Worm (Caenorhabditis elegans) whole organism, L4 larva: ENCODE data around the gene F40F9.3.

Source experiments
- F26F4.8 ChIP-seq: fragments of 200-800 bp; sonication (Bioruptor generic); conservative IDR thresholded peaks from 2 replicates; pipeline ENCODE4 v1.3.6; 2022; ENCODE audit warnings: missing genetic modification characterization, missing compliant biosample characterization
- F49E8.2 ChIP-seq: sonication (generic microtip); optimal IDR thresholded peaks from 2 replicates; lab custom pipeline; 2016; ENCODE audit warnings: missing compliant biosample characterization, mild to moderate bottlenecking, missing genetic modification characterization, borderline replicate concordance
- R02D3.7 ChIP-seq: fragments of 150-350 bp; sonication (generic microtip); optimal IDR thresholded peaks from 3 replicates; lab custom pipeline; 2014; ENCODE audit warnings: missing biosample characterization, missing genetic modification characterization
- T26A8.4 ChIP-seq: fragments of 200-800 bp; sonication (Bioruptor generic); IDR thresholded peaks from 2 replicates; pipeline ENCODE4 v1.3.6; 2022; ENCODE audit warnings: missing genetic modification characterization, missing compliant biosample characterization
- Y105C5A.15 ChIP-seq: fragments of 200-800 bp; sonication (Bioruptor generic); IDR thresholded peaks from 2 replicates; pipeline ENCODE4 v1.3.6; 2022; ENCODE audit warnings: missing genetic modification characterization, missing compliant biosample characterization
- ZK546.5 ChIP-seq, 2 experiments: sonication (generic microtip); optimal IDR thresholded peaks; 2 replicates each; lab custom pipeline; 2017; ENCODE audit warnings: missing biosample characterization in 2 of 2, missing genetic modification characterization in 2 of 2
- aly-2 ChIP-seq: sonication (generic microtip); optimal IDR thresholded peaks from 2 replicates; lab custom pipeline; 2018; ENCODE audit warnings: missing biosample characterization, missing genetic modification characterization
- ama-1 ChIP-seq: fragments of 150-350 bp; optimal IDR thresholded peaks from 2 replicates; lab custom pipeline; 2014; ENCODE audit warnings: inconsistent platforms, mixed read lengths
- arid-1 ChIP-seq: fragments of 200-800 bp; sonication (Bioruptor generic); conservative IDR thresholded peaks from 2 replicates; pipeline ENCODE4 v1.3.6; 2022; ENCODE audit warnings: missing genetic modification reagents, missing genetic modification characterization, missing compliant biosample characterization
- attf-4 ChIP-seq: sonication (generic microtip); optimal IDR thresholded peaks from 3 replicates; lab custom pipeline; 2017; ENCODE audit warnings: missing biosample characterization, missing genetic modification characterization
- ceh-20 ChIP-seq: fragments of 200-800 bp; sonication (Bioruptor generic); IDR thresholded peaks from 2 replicates; pipeline ENCODE4 v1.3.6; 2022; ENCODE audit warnings: missing genetic modification reagents, missing genetic modification characterization, missing compliant biosample characterization
- ceh-28 ChIP-seq: fragments of 150-350 bp; optimal IDR thresholded peaks from 2 replicates; lab custom pipeline; 2014; ENCODE audit warnings: missing biosample characterization, missing genetic modification reagents, missing genetic modification characterization
- ceh-82 ChIP-seq: sonication (generic microtip); optimal IDR thresholded peaks from 2 replicates; lab custom pipeline; 2017; ENCODE audit warnings: missing biosample characterization, missing genetic modification characterization
- ctbp-1 ChIP-seq: fragments of 200-800 bp; sonication (Bioruptor generic); IDR thresholded peaks from 2 replicates; pipeline ENCODE4 v1.3.6; 2022; ENCODE audit warnings: missing genetic modification reagents, missing genetic modification characterization, missing compliant biosample characterization
- daf-12 ChIP-seq: fragments of 150-350 bp; optimal IDR thresholded peaks from 2 replicates; lab custom pipeline; 2014; ENCODE audit warnings: missing biosample characterization, missing genetic modification reagents, missing genetic modification characterization
- daf-8 ChIP-seq: fragments of 200-800 bp; sonication (Bioruptor generic); IDR thresholded peaks from 2 replicates; pipeline ENCODE4 v1.3.6; 2022; ENCODE audit warnings: missing genetic modification characterization, missing compliant biosample characterization
- dmd-9 ChIP-seq: fragments of 200-800 bp; sonication (Bioruptor generic); IDR thresholded peaks from 2 replicates; pipeline ENCODE4 v1.3.6; 2022; ENCODE audit warnings: missing genetic modification reagents, missing genetic modification characterization, missing compliant biosample characterization
- egl-27 ChIP-seq: sonication (generic microtip); optimal IDR thresholded peaks from 3 replicates; lab custom pipeline; 2017; ENCODE audit warnings: missing biosample characterization, missing genetic modification reagents, missing genetic modification characterization
- egl-43 ChIP-seq: fragments of 200-800 bp; sonication (Bioruptor generic); IDR thresholded peaks from 2 replicates; pipeline ENCODE4 v1.3.6; 2022; ENCODE audit warnings: missing genetic modification reagents, missing genetic modification characterization, missing compliant biosample characterization
- gei-8 ChIP-seq: fragments of 200-800 bp; sonication (Bioruptor generic); optimal IDR thresholded peaks from 2 replicates; lab custom pipeline; 2018; ENCODE audit warnings: mild to moderate bottlenecking, missing genetic modification characterization, missing compliant biosample characterization
- hlh-30 ChIP-seq: sonication (generic microtip); optimal IDR thresholded peaks from 2 replicates; lab custom pipeline; 2017; ENCODE audit warnings: antibody characterized with exemption, mild to moderate bottlenecking, missing genetic modification characterization, missing compliant biosample characterization; ENCODE audit not compliant: insufficient read depth
- jun-1 ChIP-seq: fragments of 150-350 bp; optimal IDR thresholded peaks from 2 replicates; lab custom pipeline; 2014; ENCODE audit warnings: missing biosample characterization, missing genetic modification reagents, missing genetic modification characterization
- lin-1 ChIP-seq: fragments of 200-800 bp; sonication (Bioruptor generic); IDR thresholded peaks from 2 replicates; pipeline ENCODE4 v1.3.6; 2022; ENCODE audit warnings: missing genetic modification reagents, missing genetic modification characterization, missing compliant biosample characterization
- lin-13 ChIP-seq: fragments of 150-350 bp; optimal IDR thresholded peaks from 2 replicates; lab custom pipeline; 2014; ENCODE audit warnings: missing biosample characterization, missing genetic modification reagents, missing genetic modification characterization
- lir-3 ChIP-seq: sonication (generic microtip); optimal IDR thresholded peaks from 2 replicates; lab custom pipeline; 2016; ENCODE audit warnings: mild to moderate bottlenecking, missing genetic modification characterization, missing compliant biosample characterization
- madf-9 ChIP-seq: fragments of 200-800 bp; sonication (Bioruptor generic); conservative IDR thresholded peaks from 2 replicates; pipeline ENCODE4 v1.3.6; 2022; ENCODE audit warnings: missing genetic modification reagents, missing genetic modification characterization, missing compliant biosample characterization
- mdt-29 ChIP-seq: fragments of 200-800 bp; sonication (Bioruptor generic); IDR thresholded peaks from 2 replicates; pipeline ENCODE4 v1.3.6; 2022; ENCODE audit warnings: missing genetic modification reagents, missing genetic modification characterization, missing compliant biosample characterization
- mep-1 ChIP-seq: fragments of 150-350 bp; sonication (generic microtip); optimal IDR thresholded peaks from 3 replicates; lab custom pipeline; 2014; ENCODE audit warnings: missing biosample characterization, missing genetic modification characterization
- mes-2 ChIP-seq: sonication (generic microtip); optimal IDR thresholded peaks from 2 replicates; lab custom pipeline; 2016; ENCODE audit warnings: missing genotype, mild to moderate bottlenecking, missing genetic modification characterization, missing compliant biosample characterization; ENCODE audit not compliant: poor library complexity, severe bottlenecking
- nhr-10 ChIP-seq: fragments of 150-350 bp; optimal IDR thresholded peaks from 2 replicates; lab custom pipeline; 2014; ENCODE audit warnings: missing biosample characterization, missing genetic modification characterization
- nhr-11 ChIP-seq: fragments of 150-350 bp; optimal IDR thresholded peaks from 2 replicates; lab custom pipeline; 2014; ENCODE audit warnings: missing biosample characterization, missing genetic modification characterization
- nhr-25 ChIP-seq: sonication (generic microtip); optimal IDR thresholded peaks from 2 replicates; lab custom pipeline; 2017; ENCODE audit warnings: missing genetic modification characterization, mild to moderate bottlenecking, missing compliant biosample characterization, antibody characterized with exemption, moderate library complexity, borderline replicate concordance; ENCODE audit not compliant: insufficient read depth
- nhr-41 ChIP-seq: fragments of 200-800 bp; sonication (Bioruptor generic); IDR thresholded peaks from 2 replicates; pipeline ENCODE4 v1.3.6; 2022; ENCODE audit warnings: missing genetic modification reagents, missing genetic modification characterization, missing compliant biosample characterization
- nhr-48 ChIP-seq: sonication (generic microtip); optimal IDR thresholded peaks from 2 replicates; lab custom pipeline; 2016; ENCODE audit warnings: mild to moderate bottlenecking, missing genetic modification characterization, missing compliant biosample characterization
- nhr-77 ChIP-seq: fragments of 150-350 bp; optimal IDR thresholded peaks from 2 replicates; lab custom pipeline; 2014; ENCODE audit warnings: missing biosample characterization, missing genetic modification characterization
- pha-4 ChIP-seq, 2 experiments: fragments of 150-350 bp in 1 of 2; fragments of 200-800 bp in 1 of 2; sonication (Bioruptor generic) in 1 of 2; IDR thresholded peaks in 1 of 2; optimal IDR thresholded peaks in 1 of 2; 2 replicates each; pipeline versions ENCODE4 v1.3.6 to Lab custom; 2014 to 2022; ENCODE audit warnings: missing genetic modification characterization in 2 of 2, missing genetic modification reagents in 2 of 2, missing biosample characterization in 1 of 2, missing compliant biosample characterization in 1 of 2
- saeg-2 ChIP-seq: fragments of 200-800 bp; sonication (Bioruptor generic); IDR thresholded peaks from 2 replicates; pipeline ENCODE4 v1.3.6; 2022; ENCODE audit warnings: missing genetic modification reagents, missing genetic modification characterization, missing compliant biosample characterization
- sdz-12 ChIP-seq: fragments of 200-800 bp; sonication (Bioruptor generic); optimal IDR thresholded peaks from 2 replicates; lab custom pipeline; 2018; ENCODE audit warnings: mild to moderate bottlenecking, missing genetic modification characterization, missing compliant biosample characterization
- snpc-4 ChIP-seq: fragments of 150-350 bp; optimal IDR thresholded peaks from 2 replicates; lab custom pipeline; 2014; ENCODE audit warnings: missing biosample characterization, missing genetic modification characterization
- spr-1 ChIP-seq: sonication (generic microtip); optimal IDR thresholded peaks from 2 replicates; lab custom pipeline; 2016; ENCODE audit warnings: mild to moderate bottlenecking, missing genetic modification characterization, missing compliant biosample characterization
- tra-1 ChIP-seq: fragments of 200-800 bp; sonication (Bioruptor generic); IDR thresholded peaks from 2 replicates; pipeline ENCODE4 v1.3.6; 2022; ENCODE audit warnings: missing genetic modification reagents, missing genetic modification characterization, missing compliant biosample characterization
- unc-130 ChIP-seq: sonication (generic microtip); optimal IDR thresholded peaks from 2 replicates; lab custom pipeline; 2016; ENCODE audit warnings: missing genetic modification reagents, missing genetic modification characterization, missing compliant biosample characterization
- unc-62 ChIP-seq, 3 experiments: fragments of 150-350 bp in 1 of 3; sonication (generic microtip); optimal IDR thresholded peaks in 2 of 3; peaks in 1 of 3; 1 replicate in 1 of 3; 2 replicates in 2 of 3; lab custom pipeline; 2014 to 2017; ENCODE audit warnings: missing biosample characterization in 3 of 3, missing genetic modification characterization in 3 of 3, missing genetic modification reagents in 3 of 3, missing genotype in 1 of 3
- vab-7 ChIP-seq: fragments of 200-800 bp; sonication (Bioruptor generic); IDR thresholded peaks from 2 replicates; pipeline ENCODE4 v1.3.6; 2022; ENCODE audit warnings: missing genetic modification reagents, missing genetic modification characterization, missing compliant biosample characterization
- zag-1 ChIP-seq: fragments of 150-350 bp; optimal IDR thresholded peaks from 2 replicates; lab custom pipeline; 2014; ENCODE audit warnings: missing biosample characterization, missing genetic modification characterization
- zfp-3 ChIP-seq: fragments of 200-800 bp; sonication (Bioruptor generic); conservative IDR thresholded peaks from 2 replicates; pipeline ENCODE4 v1.3.6; 2022; ENCODE audit warnings: missing genetic modification reagents, missing genetic modification characterization, missing compliant biosample characterization
- ztf-11 ChIP-seq: fragments of 150-350 bp; optimal IDR thresholded peaks from 2 replicates; lab custom pipeline; 2014; ENCODE audit warnings: missing biosample characterization, missing genetic modification characterization

The F40F9.3 gene

ce11 chrV:9730743-9731706 lies 16.0 kb downstream of the F40F9.3 start:
- TF ChIP-seq saeg-2 (GFP tag; lab: Robert Waterston, UW) (peak; percentile 75; the same call in 1 of the 2 replicates), mdt-29 (GFP tag; lab: Robert Waterston, UW) (peak; percentile 30; the same call in 1 of the 2 replicates), daf-8 (no peak), zag-1 (tag; lab: Kevin White, UChicago) (peak; percentile 35), unc-130 (GFP tag; lab: Kevin White, UChicago) (no peak), attf-4 (no peak), jun-1 (peak; percentile 78), snpc-4 (tag; lab: Kevin White, UChicago) (no peak), madf-9 (GFP tag; lab: Robert Waterston, UW) (peak; percentile 70), tra-1 (GFP tag; lab: Robert Waterston, UW) (peak; percentile 83), zfp-3 (GFP tag; lab: Robert Waterston, UW) (peak; percentile 73; the same call in 1 of the 2 replicates), ctbp-1 (peak; percentile 94), nhr-41 (GFP tag; lab: Robert Waterston, UW) (no peak), ceh-20 (peak; percentile 87), lin-13 (peak; percentile 83), sdz-12 (GFP tag; lab: Kevin White, UChicago) (peak; percentile 87), mes-2 (tag; lab: Kevin White, UChicago) (peak; percentile 63), hlh-30 (tag; lab: Kevin White, UChicago) (peak; percentile 97), nhr-10 (tag; lab: Kevin White, UChicago) (peak; percentile 95), F49E8.2 (tag; lab: Kevin White, UChicago) (no peak), nhr-77 (tag; lab: Kevin White, UChicago) (peak; percentile 89), lin-1 (peak; percentile 22; the same call in 1 of the 2 replicates), dmd-9 (peak; percentile 64; the same call in 1 of the 2 replicates), nhr-25 (tag; lab: Kevin White, UChicago) (peak; percentile 95), daf-12 (tag; lab: Kevin White, UChicago) (no peak), ztf-11 (tag; lab: Kevin White, UChicago) (no peak), gei-8 (GFP tag; lab: Kevin White, UChicago) (peak; percentile 82), ceh-28 (tag; lab: Kevin White, UChicago) (peak; percentile 54), ama-1 (lab: Kevin White, UChicago) (peak; percentile 100), mep-1 (peak; percentile 96), egl-27 (tag; lab: Kevin White, UChicago) (no peak), arid-1 (GFP tag; lab: Robert Waterston, UW) (no peak), lir-3 (tag; lab: Kevin White, UChicago) (no peak), unc-62 (GFP tag; optimal IDR thresholded peaks at IDR 0.05 in 1 of 2; lab: Kevin White, UChicago) (peak; percentile 66 to 99), unc-62 (tag; optimal IDR thresholded peaks at IDR 0.05; lab: Kevin White, UChicago) (peak; percentile 75), egl-43 (GFP tag; lab: Robert Waterston, UW) (peak; percentile 93), vab-7 (GFP tag; lab: Robert Waterston, UW) (no peak; the same call in 1 of the 2 replicates), ZK546.5 (tag; optimal IDR thresholded peaks at IDR 0.05; lab: Kevin White, UChicago) (peak in 1 of 2 experiments; percentile 88), T26A8.4 (GFP tag; lab: Robert Waterston, UW) (peak; percentile 86), F26F4.8 (GFP tag; lab: Robert Waterston, UW) (no peak), Y105C5A.15 (no peak), aly-2 (no peak), nhr-48 (tag; lab: Kevin White, UChicago) (peak; percentile 90), nhr-11 (peak; percentile 97), ceh-82 (tag; lab: Kevin White, UChicago) (no peak), R02D3.7 (tag; lab: Kevin White, UChicago) (peak; percentile 19), spr-1 (tag; lab: Kevin White, UChicago) (peak; percentile 89), pha-4 (GFP tag; IDR thresholded peaks at IDR 0.05; lab: Robert Waterston, UW) (peak; percentile 83), pha-4 (tag; optimal IDR thresholded peaks at IDR 0.05; lab: Kevin White, UChicago) (peak; percentile 70)
